Worm (Caenorhabditis elegans) whole organism, mixed stage, embryonic: ENCODE measurements around the gene tars-1.

Source experiments
- ceh-39 ChIP-seq: fragments of 150-350 bp; optimal IDR thresholded peaks from 2 replicates; lab custom pipeline; 2014; ENCODE audit warnings: missing biosample characterization, missing genetic modification characterization
- lin-13 ChIP-seq: fragments of 150-350 bp; optimal IDR thresholded peaks from 2 replicates; lab custom pipeline; 2014; ENCODE audit warnings: missing biosample characterization, missing genetic modification characterization
- lsy-2 ChIP-seq: fragments of 150-350 bp; optimal IDR thresholded peaks from 2 replicates; lab custom pipeline; 2014; ENCODE audit warnings: missing biosample characterization, missing genetic modification characterization
- mep-1 ChIP-seq: fragments of 150-350 bp; optimal IDR thresholded peaks from 2 replicates; lab custom pipeline; 2017; ENCODE audit warnings: missing biosample characterization, missing genetic modification reagents, missing genetic modification characterization, inconsistent platforms
- nhr-237 ChIP-seq: fragments of 150-350 bp; optimal IDR thresholded peaks from 2 replicates; lab custom pipeline; 2014; ENCODE audit warnings: missing biosample characterization, missing genetic modification characterization
- nhr-28 ChIP-seq: fragments of 150-350 bp; optimal IDR thresholded peaks from 2 replicates; lab custom pipeline; 2014; ENCODE audit warnings: missing biosample characterization, missing genetic modification characterization
- unc-62 ChIP-seq: fragments of 150-350 bp; optimal IDR thresholded peaks from 2 replicates; lab custom pipeline; 2014; ENCODE audit warnings: missing biosample characterization, missing genetic modification reagents, missing genetic modification characterization

ce11 chrII:11689941-11690340 is 5.5 kb downstream of the tars-1 start:
- TF ChIP-seq lsy-2 (tag; lab: Kevin White, UChicago) (no peak), ceh-39 (tag; lab: Kevin White, UChicago) (no peak), unc-62 (GFP tag; lab: Kevin White, UChicago) (no peak), mep-1 (tag; lab: Kevin White, UChicago) (no peak), nhr-237 (tag; lab: Kevin White, UChicago) (no peak), nhr-28 (tag; lab: Kevin White, UChicago) (no peak), lin-13 (tag; lab: Kevin White, UChicago) (no peak)
